Worm (Caenorhabditis elegans): Measurements from ENCODE around the gene gasr-8.

DNA sequence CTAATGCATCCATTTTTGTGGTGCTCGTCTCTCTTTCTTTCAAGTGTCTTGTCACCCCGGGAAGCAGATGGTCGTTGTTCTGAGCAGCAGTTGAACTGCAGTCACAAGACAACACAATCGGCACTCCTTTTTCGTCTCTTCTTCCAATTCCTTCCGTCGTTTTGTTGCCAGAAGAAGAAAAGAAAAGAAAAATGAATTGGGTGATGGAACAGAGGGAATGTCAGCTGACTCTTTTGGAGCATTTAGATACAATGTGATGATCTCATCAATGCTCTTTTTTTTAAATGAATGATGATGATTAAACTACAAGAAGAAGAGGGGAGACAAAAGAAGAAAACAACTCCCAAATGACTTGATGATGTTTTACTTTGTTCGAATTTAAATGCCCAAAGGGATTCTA, 39.0 kb upstream of the gasr-8 start:
- TF ChIP-seq B0310.2 (tag; optimal IDR thresholded peaks at IDR 0.05) (no peak), sea-1 (GFP tag; conservative IDR thresholded peaks at IDR 0.05) (no peak), ceh-36 (tag; optimal IDR thresholded peaks at IDR 0.05) (no peak), ama-1 (optimal IDR thresholded peaks at IDR 0.05) (no peak), pes-1 (GFP tag; IDR thresholded peaks at IDR 0.05) (no peak), scrt-1 (GFP tag; IDR thresholded peaks at IDR 0.05) (no peak), hnd-1 (tag; optimal IDR thresholded peaks at IDR 0.05) (no peak), tra-4 (tag; optimal IDR thresholded peaks at IDR 0.05) (no peak), tbx-11 (GFP tag; IDR thresholded peaks at IDR 0.05) (no peak), flt-1 (GFP tag; IDR thresholded peaks at IDR 0.05) (no peak), hmbx-1 (tag; optimal IDR thresholded peaks at IDR 0.05) (no peak), aly-1 (tag; optimal IDR thresholded peaks at IDR 0.05) (no peak), ceh-13 (GFP tag; optimal IDR thresholded peaks at IDR 0.05) (no peak), ets-7 (tag; optimal IDR thresholded peaks at IDR 0.05) (no peak)
